Worm (Caenorhabditis elegans) whole organism, midembryonic: ENCODE measurements around the gene ZK930.7.

ENCODE experiments used
- cog-1 ChIP-seq: sonication (generic microtip); optimal IDR thresholded peaks from 2 replicates; lab custom pipeline; 2016; ENCODE audit warnings: missing genetic modification characterization, missing compliant biosample characterization
- flt-1 ChIP-seq: fragments of 200-800 bp; sonication (Bioruptor generic); IDR thresholded peaks from 2 replicates; pipeline ENCODE4 v1.3.6; 2022; ENCODE audit warnings: missing genetic modification characterization, missing compliant biosample characterization
- med-1 ChIP-seq: sonication (generic microtip); optimal IDR thresholded peaks from 2 replicates; lab custom pipeline; 2017; ENCODE audit warnings: missing genetic modification characterization, mild to moderate bottlenecking, missing compliant biosample characterization, antibody characterized with exemption, missing genetic modification reagents; ENCODE audit not compliant: insufficient read depth
- tab-1 ChIP-seq: fragments of 200-800 bp; sonication (Bioruptor generic); IDR thresholded peaks from 2 replicates; pipeline ENCODE4 v1.3.6; 2022; ENCODE audit warnings: missing genetic modification characterization, missing compliant biosample characterization
- ztf-29 ChIP-seq: fragments of 200-800 bp; sonication (Bioruptor generic); IDR thresholded peaks from 2 replicates; pipeline ENCODE4 v1.3.6; 2022; ENCODE audit warnings: missing genetic modification reagents, missing genetic modification characterization, missing compliant biosample characterization

- TF ChIP-seq med-1 (GFP tag; lab: Kevin White, UChicago), result no peak
- TF ChIP-seq ztf-29 (GFP tag; lab: Robert Waterston, UW), result no peak
- TF ChIP-seq tab-1 (GFP tag; lab: Robert Waterston, UW), result no peak
- TF ChIP-seq cog-1 (tag; lab: Kevin White, UChicago), result no peak
- TF ChIP-seq flt-1 (GFP tag; lab: Robert Waterston, UW), result no peak
Observed at ce11 chrII:11928752-11929151, 14.3 kb downstream of the ZK930.7 start.
